Worm (Caenorhabditis elegans): Measurements from ENCODE around the gene cyp-32A1.

cyp-32A1 gene

ce11 chrV:7747132-7747531 lies 34.5 kb upstream of the cyp-32A1 start:
- no peak for TF ChIP-seq F55B11.4 (tag; optimal IDR thresholded peaks at IDR 0.05; ENCODE audit: borderline replicate concordance, insufficient read depth)
- TF ChIP-seq ama-1 (optimal IDR thresholded peaks at IDR 0.05) = no peak
- no peak for TF ChIP-seq ama-1 (GFP tag; optimal IDR thresholded peaks at IDR 0.05)
- TF ChIP-seq sdz-38 (tag; optimal IDR thresholded peaks at IDR 0.05) = no peak
- no peak for TF ChIP-seq ceh-40 (GFP tag; IDR thresholded peaks at IDR 0.05)
- no peak for TF ChIP-seq lsl-1 (GFP tag; optimal IDR thresholded peaks at IDR 0.05)
- no peak for TF ChIP-seq athp-1 (tag; optimal IDR thresholded peaks at IDR 0.05)
- no peak for TF ChIP-seq madf-8 (GFP tag; conservative IDR thresholded peaks at IDR 0.05)

- TF ChIP-seq madf-8 (GFP tag; conservative IDR thresholded peaks at IDR 0.05) (no peak), lin-35 (GFP tag; optimal IDR thresholded peaks at IDR 0.05) (no peak), let-607 (tag; optimal IDR thresholded peaks at IDR 0.05) (peak; percentile 90 to 94), rpc-1 (optimal IDR thresholded peaks at IDR 0.05) (no peak), rpc-1 (tag; optimal IDR thresholded peaks at IDR 0.05) (no peak), D2030.7 (GFP tag; IDR thresholded peaks at IDR 0.05) (no peak), nhr-90 (tag; optimal IDR thresholded peaks at IDR 0.05) (peak; percentile 3), F57C9.4 (tag; optimal IDR thresholded peaks at IDR 0.05) (no peak), F39B2.1 (GFP tag; IDR thresholded peaks at IDR 0.05) (no peak), ztf-22 (GFP tag; optimal IDR thresholded peaks at IDR 0.05) (peak; percentile 67), hlh-12 (tag; optimal IDR thresholded peaks at IDR 0.05) (no peak), nhr-179 (tag; optimal IDR thresholded peaks at IDR 0.05) (no peak), ceh-40 (GFP tag; IDR thresholded peaks at IDR 0.05) (no peak), ztf-25 (GFP tag; IDR thresholded peaks at IDR 0.05) (no peak), F49E8.2 (tag; optimal IDR thresholded peaks at IDR 0.05; ENCODE audit: insufficient read depth) (no peak), rec-8 (tag; optimal IDR thresholded peaks at IDR 0.05) (no peak), ceh-27 (GFP tag; optimal IDR thresholded peaks at IDR 0.05) (no peak), ceh-58 (GFP tag; IDR thresholded peaks at IDR 0.05) (no peak), lsy-27 (tag; optimal IDR thresholded peaks at IDR 0.05; ENCODE audit: borderline replicate concordance, insufficient read depth) (no peak), lag-1 (GFP tag; IDR thresholded peaks at IDR 0.05) (no peak), F55B11.4 (tag; optimal IDR thresholded peaks at IDR 0.05; ENCODE audit: borderline replicate concordance, insufficient read depth) (no peak), lsl-1 (GFP tag; optimal IDR thresholded peaks at IDR 0.05) (no peak), let-526 (GFP tag; IDR thresholded peaks at IDR 0.05) (no peak), madf-10 (tag; optimal IDR thresholded peaks at IDR 0.05) (no peak), tbp1 (GFP tag; optimal IDR thresholded peaks at IDR 0.05) (no peak), Y53F4B.3 (GFP tag; IDR thresholded peaks at IDR 0.05) (no peak), ets-4 (GFP tag; optimal IDR thresholded peaks at IDR 0.05) (peak; percentile 79), K12H6.12 (tag; optimal IDR thresholded peaks at IDR 0.05) (no peak), gei-17 (GFP tag; optimal IDR thresholded peaks at IDR 0.05) (no peak), unc-62 (GFP tag; optimal IDR thresholded peaks at IDR 0.05) (peak; percentile 58), mcd-1 (GFP tag; IDR thresholded peaks at IDR 0.05) (no peak), hrde-1 (tag; optimal IDR thresholded peaks at IDR 0.05; ENCODE audit: borderline replicate concordance) (no peak), cebp-1 (GFP tag; IDR thresholded peaks at IDR 0.05) (no peak), cebp-1 (tag; optimal IDR thresholded peaks at IDR 0.05) (no peak), fkh-3 (tag; optimal IDR thresholded peaks at IDR 0.05) (no peak), repo-1 (tag; optimal IDR thresholded peaks at IDR 0.05) (no peak), ama-1 (optimal IDR thresholded peaks at IDR 0.05) (no peak), ama-1 (GFP tag; optimal IDR thresholded peaks at IDR 0.05) (no peak), atf-7 (tag; optimal IDR thresholded peaks at IDR 0.05) (peak; percentile 87), nhr-80 (tag; optimal IDR thresholded peaks at IDR 0.05) (peak; percentile 92)
These were observed 33.5 kb upstream of the cyp-32A1 start for ce11 chrV:7747987-7748607.

All from whole organism, young adult.